Fruit fly (Drosophila melanogaster): Measurements from ENCODE around the gene stx.
A peak's percentile ranks its signal among the peaks of the same experiment; 100 is the strongest.

The stx gene

dm6 chrX:10768043-10768674 lies 23.4 kb upstream of the stx start, which contains the start of the genes Atg8a and BTBD9 (continued):
- peak; percentile 100 for TF ChIP-seq gfzf (GFP tag; optimal IDR thresholded peaks at IDR 0.05)
- no peak for TF ChIP-seq Hr51 (GFP tag; optimal IDR thresholded peaks at IDR 0.05)
- peak; percentile 84; the same call in 2 of the 3 replicates for TF ChIP-seq CG11560 (tag; IDR thresholded peaks at IDR 0.05)
- TF ChIP-seq mirr (GFP tag; optimal IDR thresholded peaks at IDR 0.05): peak; percentile 26
- TF ChIP-seq CG13424 (tag; optimal IDR thresholded peaks at IDR 0.05): peak; percentile 16
- no peak for TF ChIP-seq lov (optimal IDR thresholded peaks at IDR 0.05)
- no peak for TF ChIP-seq lov (GFP tag; IDR thresholded peaks at IDR 0.05)
- TF ChIP-seq CG32772 (GFP tag; IDR thresholded peaks at IDR 0.05): no peak
- no peak for TF ChIP-seq Gug (GFP tag; IDR thresholded peaks at IDR 0.05)
- TF ChIP-seq psq (GFP tag; optimal IDR thresholded peaks at IDR 0.05): no peak
- TF ChIP-seq CG15011 (GFP tag; optimal IDR thresholded peaks at IDR 0.05): no peak
- TF ChIP-seq E2f1 (GFP tag; IDR thresholded peaks at IDR 0.05): no peak
- TF ChIP-seq insv (GFP tag; optimal IDR thresholded peaks at IDR 0.05): peak in 1 of 2 experiments; percentile 58
- TF ChIP-seq B-H1 (GFP tag; IDR thresholded peaks at IDR 0.05): no peak
- TF ChIP-seq fd96Cb (tag; optimal IDR thresholded peaks at IDR 0.05): no peak
- peak; percentile 72 for TF ChIP-seq CG12769 (tag; optimal IDR thresholded peaks at IDR 0.05)
- TF ChIP-seq Tbp (GFP tag; optimal IDR thresholded peaks at IDR 0.05): no peak
- no peak for TF ChIP-seq Awh (GFP tag; IDR thresholded peaks at IDR 0.05)
- peak; percentile 46 for TF ChIP-seq CG8924 (tag; optimal IDR thresholded peaks at IDR 0.05)
- no peak for TF ChIP-seq CG10431 (GFP tag; optimal IDR thresholded peaks at IDR 0.05)
- TF ChIP-seq HLH3B (GFP tag; IDR thresholded peaks at IDR 0.05): no peak
- no peak for TF ChIP-seq gsb (GFP tag; IDR thresholded peaks at IDR 0.05)
- TF ChIP-seq CG1024 (GFP tag; IDR thresholded peaks at IDR 0.05): no peak
- peak; percentile 80; the same call in 2 of the 3 replicates for TF ChIP-seq CG6791 (GFP tag; IDR thresholded peaks at IDR 0.05; ENCODE audit: partially characterized antibody)
- no peak for TF ChIP-seq Bteb2 (GFP tag; optimal IDR thresholded peaks at IDR 0.05)
- TF ChIP-seq CG8359 (GFP tag; optimal IDR thresholded peaks at IDR 0.05; ENCODE audit: borderline replicate concordance): no peak
- no peak for TF ChIP-seq fru (optimal IDR thresholded peaks at IDR 0.05)
- no peak for TF ChIP-seq CG7839 (tag; optimal IDR thresholded peaks at IDR 0.05)
- no peak for TF ChIP-seq CG8388 (GFP tag; optimal IDR thresholded peaks at IDR 0.05)
- TF ChIP-seq BEAF-32 (GFP tag; optimal IDR thresholded peaks at IDR 0.05): peak; percentile 87
- no peak for TF ChIP-seq chn (GFP tag; optimal IDR thresholded peaks at IDR 0.05)
- TF ChIP-seq CG14965 (GFP tag; optimal IDR thresholded peaks at IDR 0.05; ENCODE audit: borderline replicate concordance): no peak
- TF ChIP-seq Nf-YA (GFP tag; IDR thresholded peaks at IDR 0.05): no peak
- no peak for TF ChIP-seq gem (tag; optimal IDR thresholded peaks at IDR 0.05)
- TF ChIP-seq CG17802 (tag; optimal IDR thresholded peaks at IDR 0.05): no peak
- TF ChIP-seq repo (GFP tag; optimal IDR thresholded peaks at IDR 0.05): peak; percentile 41
- TF ChIP-seq CG10654 (GFP tag; optimal IDR thresholded peaks at IDR 0.05): peak; percentile 10
- no peak for TF ChIP-seq Poxn (GFP tag; IDR thresholded peaks at IDR 0.05)
- TF ChIP-seq CG32767 (GFP tag; IDR thresholded peaks at IDR 0.05): no peak
- TF ChIP-seq CG30020 (tag; optimal IDR thresholded peaks at IDR 0.05): no peak
- TF ChIP-seq tx (GFP tag; optimal IDR thresholded peaks at IDR 0.05): peak; percentile 38
- no peak for TF ChIP-seq Hmx (GFP tag; optimal IDR thresholded peaks at IDR 0.05)
- TF ChIP-seq CG11696 (GFP tag; IDR thresholded peaks at IDR 0.05): no peak
- TF ChIP-seq CG10321 (GFP tag; IDR thresholded peaks at IDR 0.05): no peak
- peak; percentile 52 for TF ChIP-seq CG12299 (tag; optimal IDR thresholded peaks at IDR 0.05)
- peak; percentile 29 for TF ChIP-seq Mes4 (GFP tag; optimal IDR thresholded peaks at IDR 0.05)
- TF ChIP-seq CG6813 (GFP tag; optimal IDR thresholded peaks at IDR 0.05): no peak
- no peak for TF ChIP-seq org-1 (GFP tag; optimal IDR thresholded peaks at IDR 0.05)
- TF ChIP-seq Hr3 (GFP tag; optimal IDR thresholded peaks at IDR 0.05): peak; percentile 0
- TF ChIP-seq croc (GFP tag; conservative IDR thresholded peaks at IDR 0.05): no peak
- TF ChIP-seq CG5953 (GFP tag; IDR thresholded peaks at IDR 0.05): no peak

Data from whole organism, embryonic.